Fruit fly (Drosophila melanogaster) S2 (cell line): Measurements from ENCODE around the gene Rab6.
A peak's percentile ranks its signal among the peaks of the same experiment; 100 is the strongest.

ENCODE experiments used
- CG8478 ChIP-seq: fragments of >200 bp; optimal IDR thresholded peaks from 2 replicates; lab custom pipeline; 2018
- CTCF ChIP-seq, 2 experiments: fragments of >200 bp; optimal IDR thresholded peaks; 2 replicates each; lab custom pipeline; 2018

DNA sequence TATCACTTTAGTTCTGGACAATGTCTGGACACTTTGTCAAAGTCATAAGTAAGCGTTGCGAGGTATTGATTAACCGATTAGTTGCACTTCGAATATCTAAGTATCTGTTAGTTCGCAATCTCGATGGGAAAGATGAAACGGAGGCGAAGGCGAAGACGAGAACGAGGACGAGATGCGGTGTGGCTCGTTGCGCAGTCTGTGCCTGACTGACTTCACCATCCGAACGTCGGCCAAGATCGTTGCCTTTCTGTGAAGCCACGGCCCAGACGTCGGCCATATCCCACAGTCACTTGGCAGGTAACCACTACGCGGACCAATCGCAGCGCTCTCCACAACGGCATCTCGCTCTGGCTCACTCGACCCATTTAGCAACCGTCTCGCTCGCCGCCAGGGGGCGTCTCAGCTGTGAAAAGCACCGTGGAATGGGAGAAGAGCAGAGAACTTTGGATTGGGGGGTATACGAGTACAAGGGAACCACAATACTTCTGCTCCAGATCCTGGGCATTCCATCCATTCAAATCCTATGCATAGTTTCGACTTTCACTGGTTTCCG is 23.2 kb downstream of the Rab6 start, which contains the start of gene prd:
- TF ChIP-seq CTCF (optimal IDR thresholded peaks at IDR 0.05; lab: Kevin White, UChicago) (peak; percentile 80 to 85), CG8478 (lab: Kevin White, UChicago) (no peak)
